Worm (Caenorhabditis elegans) whole organism, L1 larva: ENCODE measurements around the gene Y43F8B.22.

Source experiments
- C04F5.9 ChIP-seq: sonication (generic microtip); optimal IDR thresholded peaks from 2 replicates; lab custom pipeline; 2016; ENCODE audit warnings: missing genetic modification characterization, missing compliant biosample characterization
- C16A3.4 ChIP-seq: fragments of 150-350 bp; optimal IDR thresholded peaks from 2 replicates; lab custom pipeline; 2014; ENCODE audit warnings: missing biosample characterization, missing genetic modification characterization
- C34B4.2 ChIP-seq: sonication (generic microtip); optimal IDR thresholded peaks from 2 replicates; lab custom pipeline; 2017; ENCODE audit warnings: mild to moderate bottlenecking, missing genetic modification characterization, missing compliant biosample characterization
- alr-1 ChIP-seq: fragments of 200-800 bp; sonication (Bioruptor generic); optimal IDR thresholded peaks from 2 replicates; lab custom pipeline; 2018; ENCODE audit warnings: borderline replicate concordance, mild to moderate bottlenecking, missing genetic modification characterization, missing compliant biosample characterization
- aly-2 ChIP-seq: fragments of 150-350 bp; optimal IDR thresholded peaks from 2 replicates; lab custom pipeline; 2014; ENCODE audit warnings: missing biosample characterization, missing genetic modification characterization
- ama-1 ChIP-seq: fragments of 150-350 bp; optimal IDR thresholded peaks from 2 replicates; lab custom pipeline; 2014
- ceh-88 ChIP-seq: fragments of 200-800 bp; sonication (Bioruptor generic); IDR thresholded peaks from 2 replicates; pipeline ENCODE4 v1.3.6; 2022; ENCODE audit warnings: missing genetic modification characterization, missing compliant biosample characterization
- efl-1 ChIP-seq, 4 experiments: fragments of 150-350 bp; optimal IDR thresholded peaks in 3 of 4; peaks in 1 of 4; 1 replicate in 1 of 4; 2 replicates in 3 of 4; lab custom pipeline; 2014; ENCODE audit warnings: missing biosample characterization in 2 of 4, missing genetic modification characterization in 2 of 4, missing genetic modification reagents in 2 of 4
- elt-2 ChIP-seq: sonication (generic microtip); optimal IDR thresholded peaks from 2 replicates; lab custom pipeline; 2016; ENCODE audit warnings: missing genetic modification characterization, mild to moderate bottlenecking, inconsistent platforms, missing compliant biosample characterization, missing genetic modification reagents
- elt-3 ChIP-seq, 6 experiments: fragments of 150-350 bp in 1 of 6; sonication (generic microtip); optimal IDR thresholded peaks; 2 replicates each; lab custom pipeline; 2017 to 2018; ENCODE audit warnings: missing biosample characterization in 6 of 6, missing genetic modification characterization in 6 of 6, inconsistent platforms in 1 of 6
- ets-5 ChIP-seq: fragments of 200-800 bp; sonication (Bioruptor generic); IDR thresholded peaks from 2 replicates; pipeline ENCODE4 v1.3.6; 2022; ENCODE audit warnings: missing genetic modification characterization, missing compliant biosample characterization
- fkh-10 ChIP-seq: sonication (generic microtip); optimal IDR thresholded peaks from 2 replicates; lab custom pipeline; 2017; ENCODE audit warnings: missing biosample characterization, missing genetic modification reagents, missing genetic modification characterization
- fkh-4 ChIP-seq: sonication (generic microtip); optimal IDR thresholded peaks from 2 replicates; lab custom pipeline; 2016; ENCODE audit warnings: missing compliant biosample characterization, missing genetic modification characterization, borderline replicate concordance
- fkh-8 ChIP-seq: sonication (generic microtip); optimal IDR thresholded peaks from 2 replicates; lab custom pipeline; 2016; ENCODE audit warnings: mild to moderate bottlenecking, missing genetic modification characterization, missing compliant biosample characterization
- jun-1 ChIP-seq: fragments of 150-350 bp; optimal IDR thresholded peaks from 2 replicates; lab custom pipeline; 2014; ENCODE audit warnings: missing biosample characterization, missing genetic modification reagents, missing genetic modification characterization
- lin-35 ChIP-seq, 2 experiments: fragments of 150-350 bp; optimal IDR thresholded peaks; 2 replicates each; lab custom pipeline; 2014; ENCODE audit warnings: missing biosample characterization in 2 of 2, missing genetic modification characterization in 2 of 2, missing genetic modification reagents in 2 of 2
- lin-39 ChIP-seq: fragments of 150-350 bp; optimal IDR thresholded peaks from 2 replicates; lab custom pipeline; 2014; ENCODE audit warnings: missing biosample characterization, missing genetic modification reagents, missing genetic modification characterization
- lir-3 ChIP-seq: sonication (generic microtip); optimal IDR thresholded peaks from 2 replicates; lab custom pipeline; 2016; ENCODE audit warnings: mild to moderate bottlenecking, missing genetic modification characterization, moderate library complexity, missing compliant biosample characterization; ENCODE audit not compliant: poor library complexity
- lsy-2 ChIP-seq, 2 experiments: fragments of 150-350 bp; optimal IDR thresholded peaks; 2 replicates each; lab custom pipeline; 2014; ENCODE audit warnings: missing biosample characterization in 2 of 2, missing genetic modification characterization in 2 of 2
- mdl-1 ChIP-seq, 2 experiments: fragments of 150-350 bp; optimal IDR thresholded peaks; 2 replicates each; lab custom pipeline; 2014 to 2017; ENCODE audit warnings: missing biosample characterization in 2 of 2, missing genetic modification characterization in 2 of 2, inconsistent platforms in 1 of 2
- mef-2 ChIP-seq: fragments of 150-350 bp; optimal IDR thresholded peaks from 2 replicates; lab custom pipeline; 2014; ENCODE audit warnings: missing biosample characterization, missing genetic modification characterization
- nhr-12 ChIP-seq: sonication (generic microtip); optimal IDR thresholded peaks from 2 replicates; lab custom pipeline; 2017; ENCODE audit warnings: missing biosample characterization, missing genetic modification characterization
- nhr-237 ChIP-seq: fragments of 150-350 bp; optimal IDR thresholded peaks from 2 replicates; lab custom pipeline; 2014; ENCODE audit warnings: missing biosample characterization, missing genetic modification characterization
- nhr-28 ChIP-seq: fragments of 150-350 bp; optimal IDR thresholded peaks from 2 replicates; lab custom pipeline; 2014; ENCODE audit warnings: missing biosample characterization, missing genetic modification characterization
- nhr-71 ChIP-seq: sonication (generic microtip); optimal IDR thresholded peaks from 2 replicates; lab custom pipeline; 2016; ENCODE audit warnings: mild to moderate bottlenecking, missing genetic modification characterization, moderate library complexity, missing compliant biosample characterization
- nhr-77 ChIP-seq: fragments of 150-350 bp; optimal IDR thresholded peaks from 2 replicates; lab custom pipeline; 2014; ENCODE audit warnings: missing biosample characterization, missing genetic modification characterization
- nhr-85 ChIP-seq: sonication (generic microtip); peaks from one replicate; lab custom pipeline; 2016; ENCODE audit warnings: missing genetic modification characterization, inconsistent platforms, missing compliant biosample characterization
- pqm-1 ChIP-seq: sonication (generic microtip); optimal IDR thresholded peaks from 3 replicates; lab custom pipeline; 2017; ENCODE audit warnings: missing biosample characterization, missing genetic modification characterization
- rnt-1 ChIP-seq: sonication (generic microtip); optimal IDR thresholded peaks from 2 replicates; lab custom pipeline; 2016; ENCODE audit warnings: mild to moderate bottlenecking, missing genetic modification characterization, moderate library complexity, missing compliant biosample characterization
- snu-23 ChIP-seq: sonication (generic microtip); optimal IDR thresholded peaks from 2 replicates; lab custom pipeline; 2016; ENCODE audit warnings: missing genetic modification characterization, missing compliant biosample characterization
- sptf-1 ChIP-seq: fragments of 150-350 bp; optimal IDR thresholded peaks from 2 replicates; lab custom pipeline; 2014; ENCODE audit warnings: missing biosample characterization, missing genetic modification characterization
- swsn-7 ChIP-seq: sonication (generic microtip); optimal IDR thresholded peaks from 2 replicates; lab custom pipeline; 2016; ENCODE audit warnings: missing genetic modification characterization, missing compliant biosample characterization
- unc-30 ChIP-seq: sonication (generic microtip); optimal IDR thresholded peaks from 2 replicates; lab custom pipeline; 2017; ENCODE audit warnings: missing biosample characterization, missing genetic modification characterization
- unc-62 ChIP-seq: fragments of 150-350 bp; optimal IDR thresholded peaks from 2 replicates; lab custom pipeline; 2014; ENCODE audit warnings: missing biosample characterization, missing genetic modification reagents, missing genetic modification characterization
- unc-98 ChIP-seq: fragments of 200-800 bp; sonication (Bioruptor generic); IDR thresholded peaks from 2 replicates; pipeline ENCODE4 v1.3.6; 2022; ENCODE audit warnings: missing genetic modification characterization, missing compliant biosample characterization
- vab-15 ChIP-seq: sonication (generic microtip); optimal IDR thresholded peaks from 2 replicates; lab custom pipeline; 2017; ENCODE audit warnings: missing genotype, mild to moderate bottlenecking, missing genetic modification characterization, missing compliant biosample characterization
- zip-4 ChIP-seq: fragments of 200-800 bp; sonication (Bioruptor generic); optimal IDR thresholded peaks from 2 replicates; lab custom pipeline; 2018; ENCODE audit warnings: mild to moderate bottlenecking, missing genetic modification characterization, moderate library complexity, missing compliant biosample characterization
- ztf-11 ChIP-seq, 2 experiments: sonication (generic microtip); optimal IDR thresholded peaks; 2 replicates each; lab custom pipeline; 2016 to 2017; ENCODE audit warnings: missing genetic modification characterization in 2 of 2, missing biosample characterization in 1 of 2, missing compliant biosample characterization in 1 of 2
- ztf-4 ChIP-seq: fragments of 150-350 bp; optimal IDR thresholded peaks from 2 replicates; lab custom pipeline; 2014; ENCODE audit warnings: missing biosample characterization, missing genetic modification characterization

The Y43F8B.22 gene

ce11 chrV:19495587-19495986 is 13.0 kb downstream of the Y43F8B.22 start, which contains the start of gene scl-21:
Gene scl-21, minus strand, starts transcription at chrV:19495687.
- TF ChIP-seq sptf-1 (tag; lab: Kevin White, UChicago) (no peak), nhr-237 (tag; lab: Kevin White, UChicago) (no peak), fkh-10 (GFP tag; lab: Kevin White, UChicago) (no peak), fkh-8 (tag; lab: Kevin White, UChicago) (no peak), ztf-4 (no peak), nhr-85 (tag; lab: Kevin White, UChicago) (no peak), swsn-7 (tag; lab: Kevin White, UChicago) (no peak), elt-2 (tag; lab: Kevin White, UChicago) (no peak), lir-3 (tag; lab: Kevin White, UChicago) (no peak), nhr-71 (tag; lab: Kevin White, UChicago) (no peak), rnt-1 (tag; lab: Kevin White, UChicago) (no peak), vab-15 (tag; lab: Kevin White, UChicago) (no peak), C16A3.4 (no peak), snu-23 (GFP tag; lab: Kevin White, UChicago) (no peak), ztf-11 (tag; optimal IDR thresholded peaks at IDR 0.05; lab: Kevin White, UChicago) (no peak), C34B4.2 (tag; lab: Kevin White, UChicago) (no peak), unc-30 (tag; lab: Kevin White, UChicago) (no peak), lsy-2 (tag; optimal IDR thresholded peaks at IDR 0.05; lab: Kevin White, UChicago) (no peak), zip-4 (GFP tag; lab: Kevin White, UChicago) (no peak), unc-98 (GFP tag; lab: Robert Waterston, UW) (no peak)

ce11 chrV:19497087-19497486 is 14.5 kb downstream of the Y43F8B.22 start:
- TF ChIP-seq lsy-2 (tag; optimal IDR thresholded peaks at IDR 0.05; lab: Kevin White, UChicago) (no peak), lin-35 (GFP tag; optimal IDR thresholded peaks at IDR 0.05; lab: Kevin White, UChicago) (no peak), ceh-88 (GFP tag; lab: Robert Waterston, UW) (no peak), efl-1 (optimal IDR thresholded peaks at IDR 0.05; lab: Kevin White, UChicago) (no peak), efl-1 (GFP tag; optimal IDR thresholded peaks at IDR 0.05 in 1 of 2; lab: Kevin White, UChicago) (no peak), mef-2 (tag; lab: Kevin White, UChicago) (no peak), elt-3 (tag; optimal IDR thresholded peaks at IDR 0.05; lab: Kevin White, UChicago) (no peak), fkh-10 (GFP tag; lab: Kevin White, UChicago) (no peak), C04F5.9 (tag; lab: Kevin White, UChicago) (no peak), nhr-71 (tag; lab: Kevin White, UChicago) (no peak), fkh-4 (tag; lab: Kevin White, UChicago) (no peak), unc-62 (no peak), unc-30 (tag; lab: Kevin White, UChicago) (no peak), C34B4.2 (tag; lab: Kevin White, UChicago) (no peak), rnt-1 (tag; lab: Kevin White, UChicago) (no peak), alr-1 (tag; lab: Kevin White, UChicago) (no peak)

- TF ChIP-seq elt-3 (tag; optimal IDR thresholded peaks at IDR 0.05; lab: Kevin White, UChicago) (no peak), ets-5 (GFP tag; lab: Robert Waterston, UW) (no peak), ama-1 (lab: Kevin White, UChicago) (no peak), mef-2 (tag; lab: Kevin White, UChicago) (no peak), jun-1 (tag; lab: Kevin White, UChicago) (no peak), aly-2 (tag; lab: Kevin White, UChicago) (no peak), lin-39 (no peak), swsn-7 (tag; lab: Kevin White, UChicago) (no peak), nhr-85 (tag; lab: Kevin White, UChicago) (no peak), pqm-1 (no peak), nhr-71 (tag; lab: Kevin White, UChicago) (no peak), mdl-1 (tag; optimal IDR thresholded peaks at IDR 0.05; lab: Kevin White, UChicago) (no peak), nhr-77 (tag; lab: Kevin White, UChicago) (no peak), zip-4 (GFP tag; lab: Kevin White, UChicago) (no peak), nhr-28 (tag; lab: Kevin White, UChicago) (no peak), ztf-4 (no peak), nhr-12 (tag; lab: Kevin White, UChicago) (no peak), lsy-2 (tag; optimal IDR thresholded peaks at IDR 0.05; lab: Kevin White, UChicago) (no peak), fkh-8 (tag; lab: Kevin White, UChicago) (no peak)
- TF ChIP-seq, all 84 proteins: peak for 0
Measured at ce11 chrV:19501389-19501788, 18.8 kb downstream of the Y43F8B.22 start.
